Fruit fly (Drosophila melanogaster): ENCODE data around the gene Cyp318a1.

- TF ChIP-seq CG8478 (optimal IDR thresholded peaks at IDR 0.05): no peak
- TF ChIP-seq CTCF (optimal IDR thresholded peaks at IDR 0.05): peak in 1 of 2 experiments; percentile 33
Observed at dm6 chrX:12035207-12035606, 2.8 kb downstream of the Cyp318a1 start.

Measured in S2 (cell line).